Fruit fly (Drosophila melanogaster) whole organism: ENCODE data around the gene kibra.

ENCODE experiments used
- CG8478 ChIP-seq: fragments of >200 bp; optimal IDR thresholded peaks from 2 replicates; lab custom pipeline; 2018; ENCODE audit warnings: inconsistent platforms
- Dll ChIP-seq: fragments of >200 bp; optimal IDR thresholded peaks from 2 replicates; lab custom pipeline; 2017
- EcR ChIP-seq, 2 experiments: fragments of >200 bp; optimal IDR thresholded peaks; 2 replicates each; lab custom pipeline; 2017; ENCODE audit warnings: missing biosample characterization in 2 of 2, missing genetic modification characterization in 2 of 2, missing genetic modification reagents in 2 of 2
- pan ChIP-seq: fragments of >200 bp; optimal IDR thresholded peaks from 2 replicates; lab custom pipeline; 2017
- psq ChIP-seq: fragments of >200 bp; optimal IDR thresholded peaks from 2 replicates; lab custom pipeline; 2017
- usp ChIP-seq: fragments of >200 bp; optimal IDR thresholded peaks from 2 replicates; lab custom pipeline; 2017; ENCODE audit warnings: missing biosample characterization, missing genetic modification characterization, mixed read lengths

DNA sequence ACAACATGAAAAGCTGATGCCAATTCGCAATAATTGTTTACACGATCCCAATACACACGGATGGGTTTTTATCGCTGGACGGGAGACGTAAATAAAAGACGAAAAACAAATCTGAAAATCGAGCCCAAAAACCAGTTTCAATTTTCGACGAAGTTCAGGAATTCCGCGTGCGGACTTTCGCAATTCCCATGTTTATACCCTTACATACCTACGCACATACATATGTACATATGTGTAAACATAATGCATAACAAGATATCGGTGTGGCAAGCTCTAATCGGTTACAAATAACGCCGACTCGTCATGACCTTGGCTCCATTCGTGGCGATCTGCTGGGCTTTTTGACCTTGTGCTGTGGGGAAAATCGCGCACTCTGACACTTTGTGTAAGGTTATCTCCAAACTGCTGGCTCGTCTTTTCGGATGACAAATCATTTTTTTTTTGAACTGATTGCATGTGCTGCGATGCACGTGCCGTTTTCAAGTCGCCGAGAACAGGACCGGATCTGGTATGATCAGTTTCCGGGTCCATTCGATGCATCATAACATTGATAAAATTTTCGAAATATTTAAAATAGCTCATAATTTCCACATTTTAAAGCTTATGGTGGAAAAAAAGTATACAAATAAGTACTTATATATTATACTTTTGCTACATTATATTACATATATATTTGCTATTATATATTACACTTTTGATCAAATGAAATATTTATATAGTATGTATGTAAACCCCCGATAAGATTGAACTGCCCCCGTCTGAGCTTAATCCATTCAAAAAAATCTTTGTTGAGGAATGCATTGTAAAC, 5.8 kb upstream of the kibra start:
- TF ChIP-seq CG8478 (lab: Kevin White, UChicago) (no peak), usp (GFP tag; lab: Kevin White, UChicago) (no peak), psq (no peak), Dll (lab: Kevin White, UChicago) (no peak), EcR (GFP tag; optimal IDR thresholded peaks at IDR 0.05; lab: Kevin White, UChicago) (no peak), pan (lab: Kevin White, UChicago) (no peak)
